Fruit fly (Drosophila melanogaster) Kc167 (cell line): ENCODE results near the gene PH4alphaNE1.

Experiments
- Myc ChIP-seq: fragments of >200 bp; optimal IDR thresholded peaks from 2 replicates; lab custom pipeline; 2017; ENCODE audit warnings: missing external identifiers
- Sin3A ChIP-seq: fragments of >200 bp; optimal IDR thresholded peaks from 2 replicates; lab custom pipeline; 2018; ENCODE audit warnings: missing external identifiers
- h ChIP-seq: fragments of >200 bp; optimal IDR thresholded peaks from 3 replicates; lab custom pipeline; 2018; ENCODE audit warnings: missing external identifiers
- insv ChIP-seq: fragments of >200 bp; optimal IDR thresholded peaks from 3 replicates; lab custom pipeline; 2018; ENCODE audit warnings: missing external identifiers
- psq ChIP-seq: fragments of >200 bp; optimal IDR thresholded peaks from 2 replicates; lab custom pipeline; 2017; ENCODE audit warnings: missing external identifiers
- ttk ChIP-seq: sonication (Bioruptor generic); optimal IDR thresholded peaks from 2 replicates; lab custom pipeline; 2017; ENCODE audit warnings: missing external identifiers

Gene PH4alphaNE1

DNA sequence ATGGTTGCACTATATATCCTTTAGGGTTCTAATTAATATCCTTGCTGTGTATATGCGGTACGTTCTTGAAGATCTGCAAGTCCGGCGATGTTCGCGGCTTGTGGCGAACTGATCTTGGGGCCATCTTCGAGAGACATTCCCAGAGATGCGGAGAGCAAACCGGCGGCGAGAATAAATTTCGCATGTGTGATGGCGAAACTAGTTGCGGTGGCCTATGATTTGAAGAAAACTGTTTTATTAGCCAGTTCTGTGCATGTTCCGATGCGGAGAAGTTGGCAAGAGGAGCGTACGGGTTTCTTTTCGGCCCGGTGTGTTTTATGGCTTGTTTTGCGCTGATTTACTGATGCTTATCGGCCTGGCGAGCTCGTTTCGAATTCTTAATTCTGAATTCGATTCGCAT is at the start of gene PH4alphaNE1:
Gene PH4alphaNE1 (minus strand): TSS at position 101 of the 400 bp plus-strand sequence.
- TF ChIP-seq h (lab: Kevin White, UChicago), result no peak
- no peak for TF ChIP-seq psq
- TF ChIP-seq ttk, result no peak
- no peak for TF ChIP-seq Sin3A
- TF ChIP-seq Myc, result no peak
- TF ChIP-seq insv (lab: Kevin White, UChicago), result no peak

- no peak for TF ChIP-seq Myc
- no peak for TF ChIP-seq insv (lab: Kevin White, UChicago)
- TF ChIP-seq psq, result no peak
- no peak for TF ChIP-seq h (lab: Kevin White, UChicago)
- no peak for TF ChIP-seq ttk
Measured at dm6 chr3R:30544974-30545373, 44.8 kb upstream of the PH4alphaNE1 start.

DNA sequence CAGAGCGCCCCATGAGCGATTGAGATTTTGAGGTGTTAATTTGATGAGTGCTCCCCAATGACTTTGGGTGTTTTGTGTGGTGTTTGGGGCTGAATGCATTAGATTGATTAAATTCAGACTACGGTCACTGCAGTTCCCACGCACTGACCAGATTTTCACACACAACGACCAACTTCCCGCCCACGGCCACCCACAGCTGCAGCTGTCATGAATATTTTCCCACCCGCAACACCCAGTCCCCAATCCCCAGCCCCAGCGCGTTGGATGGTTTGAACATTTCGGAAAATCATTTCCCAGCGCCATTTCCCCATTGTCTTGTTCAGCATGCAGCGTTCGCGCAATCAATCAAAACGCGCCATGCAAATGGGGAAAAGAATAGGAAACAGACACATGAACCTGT is 41.3 kb upstream of the PH4alphaNE1 start:
- TF ChIP-seq h (lab: Kevin White, UChicago) (no peak), Myc (no peak), insv (lab: Kevin White, UChicago) (no peak), ttk (no peak), Sin3A (no peak)

DNA sequence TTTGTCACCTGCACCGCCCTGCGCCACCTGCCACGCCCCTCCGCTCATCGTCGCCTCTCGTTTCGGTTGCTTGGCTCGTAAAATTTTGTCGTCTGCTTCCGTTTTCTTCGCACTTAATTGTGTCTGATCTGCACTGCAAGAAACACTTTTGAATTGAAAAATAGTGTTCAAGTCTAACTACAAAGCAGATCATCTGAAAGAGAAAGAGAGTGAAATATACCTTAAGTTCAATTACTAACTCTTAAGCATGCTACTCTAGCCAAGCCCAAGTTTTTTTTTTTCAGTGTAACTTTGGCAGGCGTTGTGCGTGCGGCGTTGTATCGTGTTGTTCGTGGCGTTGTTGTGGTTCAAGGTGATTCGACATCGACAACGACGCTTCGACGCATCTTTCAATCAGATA is 40.1 kb upstream of the PH4alphaNE1 start:
- TF ChIP-seq h (lab: Kevin White, UChicago) (no peak), psq (no peak), insv (lab: Kevin White, UChicago) (no peak), Sin3A (no peak), Myc (no peak)

dm6 chr3R:30536919-30537318 is 36.8 kb upstream of the PH4alphaNE1 start:
- TF ChIP-seq psq (no peak), ttk (no peak), insv (lab: Kevin White, UChicago) (no peak), Myc (no peak), h (lab: Kevin White, UChicago) (no peak), Sin3A (no peak)

dm6 chr3R:30536432-30536831 is 36.3 kb upstream of the PH4alphaNE1 start:
- no peak for TF ChIP-seq ttk

- TF ChIP-seq psq, result no peak
- no peak for TF ChIP-seq Myc
- no peak for TF ChIP-seq ttk
- no peak for TF ChIP-seq h (lab: Kevin White, UChicago)
- TF ChIP-seq Sin3A, result no peak
- TF ChIP-seq insv (lab: Kevin White, UChicago), result no peak
Measured at dm6 chr3R:30534444-30534843, 34.3 kb upstream of the PH4alphaNE1 start.

DNA sequence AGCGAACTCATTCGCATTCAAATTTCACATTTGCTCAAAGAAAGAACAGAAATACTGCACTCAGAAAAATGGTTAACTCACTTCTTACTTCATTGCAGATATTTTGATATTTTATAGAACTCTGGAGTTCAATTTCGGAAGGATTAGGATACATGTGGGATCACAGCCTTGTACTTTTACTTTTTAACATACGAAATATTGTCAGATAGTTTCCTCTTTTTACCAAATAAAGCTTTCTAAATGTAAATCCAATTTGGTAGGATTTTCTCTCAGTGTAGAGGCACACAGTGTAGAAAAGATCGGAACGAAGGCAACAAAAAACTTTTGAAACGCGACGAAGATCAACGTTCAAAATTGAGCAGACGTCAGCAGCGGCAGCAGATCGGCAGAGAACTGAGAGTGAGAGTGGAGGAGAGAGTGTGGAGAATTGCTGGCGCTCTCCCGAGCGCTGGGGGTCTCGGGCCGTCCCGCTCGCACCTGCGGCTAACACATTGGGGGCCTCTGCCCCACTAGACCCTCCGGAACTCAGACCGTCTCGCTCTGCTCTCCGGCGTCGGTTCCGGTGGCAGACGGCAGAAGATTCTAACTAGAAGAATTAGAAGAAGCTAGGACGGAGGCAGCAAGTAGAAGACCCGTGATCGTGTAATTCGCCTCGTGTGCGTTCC is 32.0 kb upstream of the PH4alphaNE1 start, which contains the start of gene tmod:
Gene tmod (plus strand): TSS at position 619 of the 665 bp plus-strand sequence.
- TF ChIP-seq Myc (no peak), insv (lab: Kevin White, UChicago) (no peak), psq (no peak), h (lab: Kevin White, UChicago) (no peak), ttk (no peak), Sin3A (no peak)

DNA sequence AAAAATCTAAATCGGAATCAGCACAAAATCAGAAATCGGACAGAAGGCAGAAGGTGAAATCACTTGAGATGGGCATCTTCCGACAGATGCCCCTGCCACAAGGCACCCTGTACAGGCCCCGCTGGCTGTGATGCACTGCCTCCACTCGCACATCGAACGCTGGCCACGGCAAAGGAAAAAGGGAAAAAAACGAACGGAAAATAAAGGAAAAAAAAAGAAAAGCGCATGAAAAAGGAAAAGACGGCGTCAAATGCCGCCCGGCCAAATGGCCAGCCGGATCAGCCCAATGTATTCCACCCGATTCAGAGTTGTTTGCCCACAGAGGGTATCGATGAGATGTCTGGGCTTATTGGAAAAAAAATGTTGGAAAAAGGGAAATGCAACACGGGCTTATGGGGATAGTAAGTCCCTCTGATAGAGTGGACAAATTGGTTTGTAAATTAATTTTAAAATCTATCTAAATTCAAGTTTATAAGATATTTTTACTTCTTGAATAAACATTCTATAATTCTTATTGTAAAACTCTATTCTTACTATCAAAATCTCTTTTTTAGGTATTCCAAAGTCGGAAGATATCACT is 31.1 kb upstream of the PH4alphaNE1 start:
- TF ChIP-seq Myc (no peak), psq (no peak), insv (lab: Kevin White, UChicago) (no peak), h (lab: Kevin White, UChicago) (no peak), ttk (no peak), Sin3A (no peak)

DNA sequence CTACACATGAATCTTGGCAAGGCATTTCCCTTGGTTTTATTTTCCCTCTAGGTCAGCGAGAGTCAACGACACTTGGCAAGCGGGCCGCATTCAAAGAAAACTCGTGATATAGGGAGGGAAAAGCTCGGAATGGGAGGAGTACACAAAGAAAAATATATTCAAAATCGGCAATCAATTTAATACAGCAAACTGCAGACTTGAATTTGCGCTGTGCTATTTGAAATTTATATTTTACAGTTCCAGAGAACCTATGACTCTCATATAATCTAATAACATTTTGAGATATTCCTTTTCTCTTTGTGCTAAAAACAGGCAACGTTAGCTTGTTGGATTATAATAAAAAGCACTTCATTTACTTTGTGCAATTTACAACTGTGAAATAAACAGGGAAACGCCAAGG is 29.4 kb upstream of the PH4alphaNE1 start:
- no peak for TF ChIP-seq psq
- no peak for TF ChIP-seq h (lab: Kevin White, UChicago)

DNA sequence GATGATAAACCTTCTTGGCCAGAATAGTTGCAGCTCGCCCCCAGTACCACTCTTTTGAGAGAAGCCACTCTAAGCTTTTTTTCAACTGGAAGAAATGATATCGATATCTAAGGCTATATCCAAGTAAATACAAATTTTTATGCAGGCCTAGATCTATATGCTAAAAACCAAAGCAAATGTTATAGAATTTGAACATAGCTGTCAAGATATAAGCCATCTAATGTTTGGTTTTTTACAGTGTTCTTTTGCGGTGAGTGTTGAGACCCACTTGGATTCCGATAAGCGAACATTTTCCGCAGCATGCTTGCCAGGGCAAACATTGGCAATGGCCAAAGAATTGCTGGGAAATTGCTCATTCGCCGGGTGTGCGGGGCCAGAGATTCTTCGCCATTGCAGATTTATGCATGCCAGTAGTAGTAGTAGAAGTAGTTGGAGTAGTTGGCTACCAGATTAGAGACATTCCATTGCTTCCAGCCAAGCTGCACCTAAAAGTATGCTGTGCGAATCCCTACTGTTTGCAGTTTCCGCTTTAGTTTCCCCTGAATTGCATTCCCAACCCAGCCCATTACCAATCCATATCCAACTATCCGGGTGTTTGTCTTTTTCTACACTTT is 28.7 kb upstream of the PH4alphaNE1 start:
- no peak for TF ChIP-seq Myc
- TF ChIP-seq Sin3A, result no peak
- TF ChIP-seq ttk, result no peak
- TF ChIP-seq insv (lab: Kevin White, UChicago), result no peak
- TF ChIP-seq psq, result no peak
- TF ChIP-seq h (lab: Kevin White, UChicago), result no peak

DNA sequence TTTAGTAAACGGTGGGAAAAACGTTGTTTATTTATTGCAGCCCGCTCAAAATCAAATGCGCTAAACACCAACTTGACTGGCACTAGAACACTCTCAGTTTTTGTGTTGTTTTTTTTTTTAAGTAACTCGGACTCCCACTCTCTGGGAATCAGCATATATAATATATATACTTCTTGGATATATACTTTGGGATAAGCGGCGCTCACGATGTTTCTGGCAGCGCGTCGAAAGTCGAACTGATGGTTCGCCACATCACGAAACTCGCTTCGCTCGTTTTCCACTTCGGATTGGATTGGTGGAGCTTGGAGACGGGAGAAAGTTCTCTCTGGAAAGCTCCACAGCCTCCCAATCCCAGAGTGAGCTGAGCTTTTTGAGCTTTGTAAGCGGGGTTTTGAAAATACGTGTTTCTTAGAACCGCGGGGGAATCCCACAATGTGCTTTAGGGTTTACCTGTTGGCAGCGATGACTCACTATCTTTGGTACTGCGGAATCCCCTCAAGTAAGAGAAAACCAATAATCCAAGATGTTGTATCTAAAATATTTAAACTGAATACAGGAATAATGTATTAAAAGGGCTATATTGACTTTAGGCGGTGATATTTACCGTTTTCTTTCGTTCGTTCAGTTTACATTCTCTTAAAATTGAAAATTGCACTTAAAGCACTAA is 26.8 kb upstream of the PH4alphaNE1 start, which contains the start of gene jdp:
Gene jdp (minus strand): TSS at position 239 of the 667 bp plus-strand sequence.
- TF ChIP-seq Myc (no peak), ttk (no peak), insv (lab: Kevin White, UChicago) (no peak)

DNA sequence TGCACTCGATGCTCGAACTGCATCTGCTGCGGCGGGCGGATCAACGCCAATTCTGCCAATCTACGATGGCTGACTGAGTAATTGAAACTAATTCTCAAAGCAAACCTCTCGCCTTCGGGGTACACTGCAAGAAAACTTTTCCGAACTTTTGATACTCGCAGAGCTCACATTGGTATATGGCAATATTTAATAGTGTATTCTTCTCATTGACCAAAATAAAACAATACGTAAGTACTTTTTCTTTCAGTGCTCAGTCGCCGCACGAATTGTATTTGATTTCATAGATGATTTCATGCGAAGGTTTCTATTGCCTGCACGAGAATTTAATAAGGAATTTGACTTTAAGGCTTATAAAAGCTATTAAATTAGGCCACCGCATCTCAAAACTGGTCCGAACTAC is 25.5 kb upstream of the PH4alphaNE1 start:
- no peak for TF ChIP-seq Myc
- no peak for TF ChIP-seq h (lab: Kevin White, UChicago)
- no peak for TF ChIP-seq ttk
- TF ChIP-seq psq, result no peak
- no peak for TF ChIP-seq Sin3A
- no peak for TF ChIP-seq insv (lab: Kevin White, UChicago)
